Fruit fly (Drosophila melanogaster) whole organism: Measurements from ENCODE around the gene heix.

ENCODE experiments used
- CG8478 ChIP-seq: fragments of >200 bp; optimal IDR thresholded peaks from 2 replicates; lab custom pipeline; 2018; ENCODE audit warnings: inconsistent platforms
- Dll ChIP-seq: fragments of >200 bp; optimal IDR thresholded peaks from 2 replicates; lab custom pipeline; 2017
- EcR ChIP-seq, 2 experiments: fragments of >200 bp; optimal IDR thresholded peaks; 2 replicates each; lab custom pipeline; 2017; ENCODE audit warnings: missing biosample characterization in 2 of 2, missing genetic modification characterization in 2 of 2, missing genetic modification reagents in 2 of 2
- pan ChIP-seq: fragments of >200 bp; optimal IDR thresholded peaks from 2 replicates; lab custom pipeline; 2017
- psq ChIP-seq: fragments of >200 bp; optimal IDR thresholded peaks from 2 replicates; lab custom pipeline; 2017
- usp ChIP-seq: fragments of >200 bp; optimal IDR thresholded peaks from 2 replicates; lab custom pipeline; 2017; ENCODE audit warnings: missing biosample characterization, missing genetic modification characterization, mixed read lengths

dm6 chr2L:16293703-16294233 is 5.9 kb downstream of the heix start, which contains the start of gene Cyp303a1:
- TF ChIP-seq EcR (GFP tag; optimal IDR thresholded peaks at IDR 0.05; lab: Kevin White, UChicago) (no peak), psq (lab: Kevin White, UChicago) (no peak), Dll (no peak), usp (GFP tag; lab: Kevin White, UChicago) (no peak), pan (lab: Kevin White, UChicago) (no peak), CG8478 (lab: Kevin White, UChicago) (no peak)
